Fruit fly (Drosophila melanogaster) whole organism, embryonic: ENCODE results near the gene CG31683.

ENCODE experiments used
- Asciz ChIP-seq: fragments of 200-800 bp; sonication (Bioruptor generic); optimal IDR thresholded peaks from 2 replicates; lab custom pipeline; 2017; ENCODE audit warnings: missing biosample characterization, mild to moderate bottlenecking, missing genetic modification characterization, missing genetic modification reagents
- Atf3 ChIP-seq: fragments of 200-800 bp; sonication (Bioruptor generic); optimal IDR thresholded peaks from 3 replicates; lab custom pipeline; 2016; ENCODE audit warnings: missing biosample characterization, missing genetic modification characterization
- BEAF-32 ChIP-seq: fragments of 200-800 bp; sonication (Bioruptor generic); optimal IDR thresholded peaks from 3 replicates; lab custom pipeline; 2017; ENCODE audit warnings: missing biosample characterization, missing genetic modification characterization, mild to moderate bottlenecking, moderate library complexity, missing genetic modification reagents
- Bteb2 ChIP-seq: fragments of 200-800 bp; sonication (Bioruptor generic); optimal IDR thresholded peaks from 2 replicates; lab custom pipeline; 2016; ENCODE audit warnings: missing biosample characterization, missing genetic modification characterization
- CG10431 ChIP-seq: fragments of 200-800 bp; sonication (Bioruptor generic); optimal IDR thresholded peaks from 3 replicates; lab custom pipeline; 2018; ENCODE audit warnings: missing biosample characterization, mild to moderate bottlenecking, missing genetic modification characterization
- CG12104 ChIP-seq: fragments of 200-800 bp; sonication (Bioruptor generic); optimal IDR thresholded peaks from 3 replicates; lab custom pipeline; 2016; ENCODE audit warnings: missing biosample characterization, missing genetic modification characterization
- CG12659 ChIP-seq: fragments of 200-800 bp; sonication (Bioruptor generic); optimal IDR thresholded peaks from 3 replicates; lab custom pipeline; 2017; ENCODE audit warnings: mild to moderate bottlenecking, missing biosample characterization, missing genetic modification reagents, missing genetic modification characterization
- CG13296 ChIP-seq: fragments of 200-800 bp; sonication (Bioruptor generic); optimal IDR thresholded peaks from 3 replicates; lab custom pipeline; 2018; ENCODE audit warnings: missing biosample characterization, mild to moderate bottlenecking, missing genetic modification characterization
- CG14050 ChIP-seq: fragments of 200-800 bp; sonication (Bioruptor generic); IDR thresholded peaks from 3 replicates; pipeline ENCODE4 v1.3.6; 2022; ENCODE audit warnings: missing biosample characterization, missing genetic modification characterization
- CG14710 ChIP-seq: fragments of 200-800 bp; sonication (Bioruptor generic); optimal IDR thresholded peaks from 3 replicates; lab custom pipeline; 2019; ENCODE audit warnings: missing biosample characterization, mild to moderate bottlenecking, missing genetic modification characterization, moderate library complexity
- CG14860 ChIP-seq: fragments of 200-800 bp; sonication (Bioruptor generic); IDR thresholded peaks from 3 replicates; pipeline ENCODE4 v1.3.6; 2022; ENCODE audit warnings: missing biosample characterization, missing genetic modification characterization; ENCODE audit not compliant: partially characterized antibody
- CG15601 ChIP-seq: fragments of 200-800 bp; sonication (Bioruptor generic); optimal IDR thresholded peaks from 3 replicates; lab custom pipeline; 2019; ENCODE audit warnings: missing biosample characterization, mild to moderate bottlenecking, missing genetic modification characterization, moderate library complexity
- CG1602 ChIP-seq: fragments of 200-800 bp; sonication (Bioruptor generic); optimal IDR thresholded peaks from 3 replicates; lab custom pipeline; 2016; ENCODE audit warnings: missing biosample characterization, missing genetic modification characterization
- CG16813 ChIP-seq: fragments of 200-800 bp; sonication (Bioruptor generic); IDR thresholded peaks from 3 replicates; pipeline ENCODE4 v1.3.6; 2022; ENCODE audit warnings: missing biosample characterization, missing genetic modification characterization; ENCODE audit not compliant: partially characterized antibody
- CG17361 ChIP-seq: fragments of 200-800 bp; sonication (Bioruptor generic); IDR thresholded peaks from 3 replicates; pipeline ENCODE4 v1.3.6; 2022; ENCODE audit warnings: missing biosample characterization, missing genetic modification characterization
- CG17568 ChIP-seq: fragments of 200-800 bp; sonication (Bioruptor generic); optimal IDR thresholded peaks from 2 replicates; lab custom pipeline; 2018; ENCODE audit warnings: missing biosample characterization, mild to moderate bottlenecking, missing genetic modification characterization, moderate library complexity
- CG17802 ChIP-seq: fragments of 200-800 bp; sonication (Bioruptor generic); optimal IDR thresholded peaks from 2 replicates; lab custom pipeline; 2018; ENCODE audit warnings: missing biosample characterization, mild to moderate bottlenecking, missing genetic modification characterization, moderate library complexity
- CG17912 ChIP-seq: fragments of 200-800 bp; sonication (Bioruptor generic); optimal IDR thresholded peaks from 2 replicates; lab custom pipeline; 2018; ENCODE audit warnings: missing biosample characterization, mild to moderate bottlenecking, missing genetic modification characterization
- CG18262 ChIP-seq: fragments of 200-800 bp; optimal IDR thresholded peaks from 3 replicates; lab custom pipeline; 2019; ENCODE audit warnings: missing biosample characterization, mild to moderate bottlenecking, missing genetic modification characterization, moderate library complexity
- CG2712 ChIP-seq: fragments of 200-800 bp; optimal IDR thresholded peaks from 3 replicates; lab custom pipeline; 2019; ENCODE audit warnings: missing biosample characterization, mild to moderate bottlenecking, missing genetic modification characterization, moderate library complexity
- CG32772 ChIP-seq: fragments of 200-800 bp; sonication (Bioruptor generic); IDR thresholded peaks from 2 replicates; pipeline ENCODE4 v1.3.6; 2022; ENCODE audit warnings: missing biosample characterization, missing genetic modification characterization
- CG34376 ChIP-seq: fragments of 200-800 bp; sonication (Bioruptor generic); optimal IDR thresholded peaks from 2 replicates; lab custom pipeline; 2018; ENCODE audit warnings: missing biosample characterization, mild to moderate bottlenecking, missing genetic modification characterization
- CG4707 ChIP-seq: fragments of 200-800 bp; sonication (Bioruptor generic); optimal IDR thresholded peaks from 2 replicates; lab custom pipeline; 2018; ENCODE audit warnings: missing biosample characterization, mild to moderate bottlenecking, missing genetic modification characterization, moderate library complexity
- CG4730 ChIP-seq: fragments of 200-800 bp; sonication (Bioruptor generic); IDR thresholded peaks from 2 replicates; pipeline ENCODE4 v1.3.6; 2022; ENCODE audit warnings: missing biosample characterization, missing genetic modification characterization
- CG6791 ChIP-seq: fragments of 200-800 bp; sonication (Bioruptor generic); IDR thresholded peaks from 3 replicates; pipeline ENCODE4 v1.3.6; 2022; ENCODE audit warnings: missing biosample characterization, missing genetic modification characterization; ENCODE audit not compliant: partially characterized antibody
- CG8765 ChIP-seq: fragments of 200-800 bp; sonication (Bioruptor generic); IDR thresholded peaks from 2 replicates; pipeline ENCODE4 v1.3.6; 2022; ENCODE audit warnings: missing biosample characterization, missing genetic modification characterization
- Dll ChIP-seq: fragments of 200-800 bp; sonication (Bioruptor generic); IDR thresholded peaks from 4 replicates; pipeline ENCODE4 v1.3.6; 2022; ENCODE audit warnings: missing biosample characterization, missing genetic modification characterization; ENCODE audit not compliant: partially characterized antibody
- Doc2 ChIP-seq: fragments of 200-800 bp; sonication (Bioruptor generic); IDR thresholded peaks from 2 replicates; pipeline ENCODE4 v1.3.6; 2022; ENCODE audit warnings: missing biosample characterization, missing genetic modification characterization
- Ets65A ChIP-seq: fragments of 200-800 bp; sonication (Bioruptor generic); peaks from one replicate; lab custom pipeline; 2016; ENCODE audit warnings: missing biosample characterization, missing genetic modification characterization
- Gug ChIP-seq: fragments of 200-800 bp; sonication (Bioruptor generic); IDR thresholded peaks from 4 replicates; pipeline ENCODE4 v1.3.6; 2022; ENCODE audit warnings: missing biosample characterization, missing genetic modification characterization
- H15 ChIP-seq: fragments of 200-800 bp; sonication (Bioruptor generic); IDR thresholded peaks from 3 replicates; pipeline ENCODE4 v1.3.6; 2022; ENCODE audit warnings: missing biosample characterization, missing genetic modification characterization
- Hmr ChIP-seq: fragments of 200-800 bp; sonication (Bioruptor generic); optimal IDR thresholded peaks from 3 replicates; lab custom pipeline; 2017; ENCODE audit warnings: mild to moderate bottlenecking, missing biosample characterization, missing genetic modification reagents, missing genetic modification characterization
- Hr51 ChIP-seq, 2 experiments: fragments of 200-800 bp; sonication (Bioruptor generic); optimal IDR thresholded peaks; 2 replicates in 1 of 2; 3 replicates in 1 of 2; lab custom pipeline; 2016 to 2018; ENCODE audit warnings: missing biosample characterization in 2 of 2, missing genetic modification characterization in 2 of 2, mild to moderate bottlenecking in 1 of 2, moderate library complexity in 1 of 2
- Ptx1 ChIP-seq: fragments of 200-800 bp; sonication (Bioruptor generic); IDR thresholded peaks from 2 replicates; pipeline ENCODE4 v1.3.6; 2022; ENCODE audit warnings: missing biosample characterization, missing genetic modification characterization
- Rfx ChIP-seq: fragments of 200-800 bp; sonication (Bioruptor generic); IDR thresholded peaks from 2 replicates; pipeline ENCODE4 v1.3.6; 2022; ENCODE audit warnings: missing biosample characterization, missing genetic modification characterization
- Xbp1 ChIP-seq: fragments of 200-800 bp; sonication (Bioruptor generic); optimal IDR thresholded peaks from 3 replicates; lab custom pipeline; 2016; ENCODE audit warnings: missing biosample characterization, mild to moderate bottlenecking, missing genetic modification characterization
- ara ChIP-seq: fragments of 200-800 bp; sonication (Bioruptor generic); IDR thresholded peaks from 2 replicates; pipeline ENCODE4 v1.3.6; 2022; ENCODE audit warnings: missing biosample characterization, missing genetic modification characterization
- bsh ChIP-seq, 2 experiments: fragments of 200-800 bp; sonication (Bioruptor generic); optimal IDR thresholded peaks; 2 replicates each; lab custom pipeline; 2017 to 2018; ENCODE audit warnings: mild to moderate bottlenecking in 2 of 2, missing biosample characterization in 2 of 2, missing genetic modification characterization in 2 of 2, moderate library complexity in 1 of 2
- chm ChIP-seq: fragments of 200-800 bp; sonication (Bioruptor generic); IDR thresholded peaks from 2 replicates; pipeline ENCODE4 v1.3.6; 2022; ENCODE audit warnings: missing biosample characterization, missing genetic modification characterization
- fd102C ChIP-seq: fragments of 200-800 bp; sonication (Bioruptor generic); optimal IDR thresholded peaks from 2 replicates; lab custom pipeline; 2018; ENCODE audit warnings: missing biosample characterization, mild to moderate bottlenecking, missing genetic modification characterization, moderate library complexity
- grau ChIP-seq: fragments of 200-800 bp; optimal IDR thresholded peaks from 3 replicates; lab custom pipeline; 2019; ENCODE audit warnings: missing biosample characterization, mild to moderate bottlenecking, missing genetic modification characterization, moderate library complexity
- pzg ChIP-seq: fragments of 200-800 bp; sonication (Bioruptor generic); optimal IDR thresholded peaks from 3 replicates; lab custom pipeline; 2018; ENCODE audit warnings: missing biosample characterization, mild to moderate bottlenecking, missing genetic modification characterization, moderate library complexity
- ro ChIP-seq: fragments of 200-800 bp; sonication (Bioruptor generic); IDR thresholded peaks from 2 replicates; pipeline ENCODE4 v1.3.6; 2022; ENCODE audit warnings: missing biosample characterization, missing genetic modification characterization
- sob ChIP-seq: fragments of 200-800 bp; sonication (Bioruptor generic); IDR thresholded peaks from 2 replicates; pipeline ENCODE4 v1.3.6; 2022; ENCODE audit warnings: missing biosample characterization, missing genetic modification characterization
- sug ChIP-seq: fragments of 200-800 bp; optimal IDR thresholded peaks from 2 replicates; lab custom pipeline; 2019; ENCODE audit warnings: missing biosample characterization, mild to moderate bottlenecking, missing genetic modification characterization, moderate library complexity

CG31683 gene

DNA sequence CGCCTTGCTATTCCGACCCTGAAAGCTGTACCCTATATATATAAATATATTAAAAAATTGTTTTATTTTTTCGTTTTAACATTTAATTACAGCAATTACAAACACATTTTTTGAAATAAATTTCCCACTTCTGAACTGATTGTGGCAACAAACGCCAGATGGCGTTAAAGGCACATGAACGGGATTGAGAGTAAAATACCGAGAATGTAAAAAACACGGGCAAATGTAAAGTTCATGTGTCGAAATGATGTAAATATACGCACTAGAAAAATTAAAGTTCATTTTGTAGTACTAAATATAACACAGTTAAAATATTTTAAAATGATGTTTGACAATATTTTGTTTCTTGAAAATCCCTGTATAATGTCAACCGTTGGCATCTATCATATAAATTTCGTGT is 14.6 kb upstream of the CG31683 start (continued):
- TF ChIP-seq Ptx1 (0 out of 2 replicates have a peak, but pooled peaks have one; percentile 33), CG14710 (tag; lab: Kevin White, UChicago) (peak; percentile 34), CG17361 (0 out of 3 replicates have a peak, but pooled peaks have one; percentile 21), CG1602 (GFP tag; lab: Kevin White, UChicago) (no peak), Asciz (GFP tag; lab: Kevin White, UChicago) (peak; percentile 28), CG10431 (GFP tag; lab: Kevin White, UChicago) (peak; percentile 10), BEAF-32 (GFP tag; lab: Kevin White, UChicago) (no peak), CG34376 (GFP tag; lab: Kevin White, UChicago) (no peak), CG17568 (GFP tag; lab: Kevin White, UChicago) (peak; percentile 48), CG17912 (GFP tag; lab: Kevin White, UChicago) (no peak), chm (0 out of 2 replicates have a peak, but pooled peaks have one; percentile 17), bsh (GFP tag; optimal IDR thresholded peaks at IDR 0.05; lab: Kevin White, UChicago) (peak in 1 of 2 experiments; percentile 50), Rfx (GFP tag; lab: Robert Waterston, UW) (0 out of 2 replicates have a peak, but pooled peaks have one; percentile 40), pzg (peak; percentile 5), CG14860 (GFP tag; lab: Robert Waterston, UW) (peak; percentile 26; the same call in 1 of the 3 replicates), Ets65A (GFP tag; lab: Kevin White, UChicago) (peak; percentile 69), sug (tag; lab: Kevin White, UChicago) (peak; percentile 37), ara (GFP tag; lab: Robert Waterston, UW) (no peak), Dll (GFP tag; lab: Robert Waterston, UW) (no peak), CG14050 (GFP tag; lab: Robert Waterston, UW) (0 out of 3 replicates have a peak, but pooled peaks have one; percentile 10), sob (GFP tag; lab: Robert Waterston, UW) (peak; percentile 67; the same call in 1 of the 2 replicates), CG4730 (GFP tag; lab: Robert Waterston, UW) (0 out of 2 replicates have a peak, but pooled peaks have one; percentile 16), CG6791 (GFP tag; lab: Robert Waterston, UW) (peak; percentile 64), Bteb2 (GFP tag; lab: Kevin White, UChicago) (no peak), CG32772 (GFP tag; lab: Robert Waterston, UW) (0 out of 2 replicates have a peak, but pooled peaks have one; percentile 5), H15 (0 out of 3 replicates have a peak, but pooled peaks have one; percentile 41), CG17802 (tag; lab: Kevin White, UChicago) (peak; percentile 13), CG12104 (no peak), CG15601 (tag; lab: Kevin White, UChicago) (peak; percentile 18), Doc2 (GFP tag; lab: Robert Waterston, UW) (no peak), Atf3 (no peak), CG4707 (peak; percentile 68), CG8765 (GFP tag; lab: Robert Waterston, UW) (no peak), Hmr (GFP tag; lab: Kevin White, UChicago) (peak; percentile 31), grau (tag; lab: Kevin White, UChicago) (peak; percentile 41), ro (GFP tag; lab: Robert Waterston, UW) (no peak), Xbp1 (GFP tag; lab: Kevin White, UChicago) (peak; percentile 26), CG18262 (tag; lab: Kevin White, UChicago) (peak; percentile 28), CG12659 (peak; percentile 11), Gug (GFP tag; lab: Robert Waterston, UW) (no peak), CG2712 (tag; lab: Kevin White, UChicago) (peak; percentile 42), CG16813 (peak; percentile 48; the same call in 2 of the 3 replicates), Hr51 (GFP tag; optimal IDR thresholded peaks at IDR 0.05; lab: Kevin White, UChicago) (peak in 1 of 2 experiments; percentile 35), fd102C (GFP tag; lab: Kevin White, UChicago) (no peak), CG13296 (GFP tag; lab: Kevin White, UChicago) (peak; percentile 23)
